Fruit fly (Drosophila melanogaster) whole organism, larva: ENCODE measurements around the gene bru3.
A peak's percentile ranks its signal among the peaks of the same experiment; 100 is the strongest.

Source experiments
- noc ChIP-seq: fragments of 200-800 bp; sonication (Bioruptor generic); optimal IDR thresholded peaks from 3 replicates; lab custom pipeline; 2019; ENCODE audit warnings: missing biosample characterization, mild to moderate bottlenecking, missing genetic modification characterization, moderate library complexity

Gene bru3

dm6 chr3L:13495065-13495464, 308.1 kb downstream of the bru3 start:
- TF ChIP-seq noc (tag; lab: Kevin White, UChicago): no peak

dm6 chr3L:13494363-13495015, 308.7 kb downstream of the bru3 start:
- TF ChIP-seq noc (tag; lab: Kevin White, UChicago): no peak

DNA sequence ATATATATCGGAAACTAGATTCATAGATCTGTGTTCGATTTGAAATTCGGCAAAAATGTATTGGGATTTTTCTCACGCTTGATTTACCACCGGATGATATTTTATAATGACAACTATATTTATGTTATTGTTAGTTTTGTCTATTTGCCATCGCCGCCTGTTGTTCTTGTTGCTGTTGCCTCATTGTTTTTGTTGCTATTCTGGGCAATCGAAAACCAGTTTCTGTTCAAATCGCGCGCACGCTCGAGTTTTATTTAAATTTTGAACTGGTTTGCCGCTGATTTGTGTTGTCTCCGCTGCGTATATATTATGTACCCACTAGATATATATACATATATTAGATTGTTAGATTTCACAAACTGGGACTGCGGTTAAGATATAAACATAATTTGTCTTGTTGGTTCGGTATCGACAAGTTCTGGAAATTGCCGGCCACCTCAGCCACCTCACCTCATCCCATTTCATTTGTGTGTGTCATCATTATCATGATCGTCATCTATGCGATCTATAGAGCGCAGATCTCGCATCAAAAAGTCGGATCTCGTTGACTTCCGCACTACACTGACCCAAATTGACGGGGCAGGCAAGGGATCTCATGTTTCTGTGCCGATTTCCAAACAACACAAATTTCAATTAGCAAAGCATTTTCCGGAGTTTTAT, 312.4 kb downstream of the bru3 start:
- no peak for TF ChIP-seq noc (tag; lab: Kevin White, UChicago)

- peak; percentile 34 for TF ChIP-seq noc (tag; lab: Kevin White, UChicago)
Measured at dm6 chr3L:13489193-13489752, 313.9 kb downstream of the bru3 start.

DNA sequence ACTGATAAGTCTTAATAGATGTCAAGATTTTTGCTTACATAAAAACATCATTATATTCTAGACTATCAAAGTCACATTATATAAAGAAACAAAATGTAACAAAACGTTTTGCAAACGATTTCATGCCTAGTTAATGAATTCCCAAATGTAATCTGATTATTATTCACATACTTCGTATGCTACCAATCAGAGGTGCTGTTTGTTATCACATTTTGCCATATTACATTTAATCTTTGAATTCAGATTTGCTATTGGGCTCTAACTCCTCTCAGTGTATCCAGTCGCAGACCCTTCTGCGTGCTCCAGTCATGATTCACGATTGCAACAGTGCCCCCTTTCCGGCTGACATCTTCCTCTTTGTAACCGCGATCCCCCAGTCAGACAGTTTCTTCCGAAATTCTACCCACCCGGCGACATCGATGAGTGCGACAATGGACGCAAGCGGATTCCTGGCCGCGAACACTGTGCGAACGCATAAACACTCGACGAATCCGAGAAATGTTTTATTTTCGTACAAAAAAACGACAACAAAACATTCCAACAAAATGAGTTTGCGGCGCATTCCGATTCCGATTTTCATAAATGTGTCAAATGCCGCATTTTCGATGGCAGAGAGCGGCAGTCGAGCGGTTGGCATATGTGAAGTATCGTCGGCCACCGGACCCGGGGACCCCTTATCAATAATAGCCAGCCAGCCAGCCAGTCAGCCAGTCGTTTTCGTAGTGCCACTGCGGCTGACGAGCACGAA, 314.9 kb downstream of the bru3 start:
- TF ChIP-seq noc (tag; lab: Kevin White, UChicago): no peak

- no peak for TF ChIP-seq noc (tag; lab: Kevin White, UChicago)
Measured at dm6 chr3L:13486860-13487404, 316.3 kb downstream of the bru3 start.

- no peak for TF ChIP-seq noc (tag; lab: Kevin White, UChicago)
Measured at dm6 chr3L:13486041-13486859, 316.9 kb downstream of the bru3 start, which contains the start of the genes Abp1 and Tgi. Gene Abp1, minus strand, starts transcription at chr3L:13486280. Gene Tgi, plus strand, starts transcription at chr3L:13486797.

dm6 chr3L:13480241-13480627, 323.0 kb downstream of the bru3 start:
- TF ChIP-seq noc (tag; lab: Kevin White, UChicago): no peak

DNA sequence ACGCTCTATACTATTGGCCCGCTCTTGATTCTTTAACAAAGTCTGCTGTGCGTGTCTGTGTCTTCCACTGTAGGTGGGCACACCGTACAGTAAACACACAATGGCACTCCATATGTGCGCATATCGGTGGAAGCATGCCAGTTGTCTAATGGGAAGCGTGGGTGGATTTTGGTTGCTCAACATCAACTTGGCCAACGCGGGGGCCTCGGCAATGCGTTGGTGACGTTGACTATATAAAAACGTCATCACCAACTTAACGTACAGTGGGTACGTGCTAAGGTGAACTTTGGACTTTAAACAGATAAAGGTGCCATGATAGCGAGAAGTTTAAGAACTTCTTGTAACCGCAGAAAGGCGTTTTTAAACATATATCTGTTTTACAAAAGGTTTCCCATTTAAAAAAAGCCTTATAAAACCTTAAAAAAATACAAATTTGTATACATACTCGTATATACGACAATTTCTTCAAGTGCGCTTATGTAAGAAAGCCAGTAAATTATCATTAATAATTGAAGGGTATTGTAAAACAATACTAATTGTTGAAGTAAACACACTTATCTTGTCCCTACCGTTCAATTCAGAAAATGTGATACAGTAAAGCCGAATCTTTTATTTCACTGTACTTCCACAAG, 323.5 kb downstream of the bru3 start:
- peak; percentile 77 for TF ChIP-seq noc (tag; lab: Kevin White, UChicago)

dm6 chr3L:13479204-13479600, 324.0 kb downstream of the bru3 start:
- TF ChIP-seq noc (tag; lab: Kevin White, UChicago): no peak

DNA sequence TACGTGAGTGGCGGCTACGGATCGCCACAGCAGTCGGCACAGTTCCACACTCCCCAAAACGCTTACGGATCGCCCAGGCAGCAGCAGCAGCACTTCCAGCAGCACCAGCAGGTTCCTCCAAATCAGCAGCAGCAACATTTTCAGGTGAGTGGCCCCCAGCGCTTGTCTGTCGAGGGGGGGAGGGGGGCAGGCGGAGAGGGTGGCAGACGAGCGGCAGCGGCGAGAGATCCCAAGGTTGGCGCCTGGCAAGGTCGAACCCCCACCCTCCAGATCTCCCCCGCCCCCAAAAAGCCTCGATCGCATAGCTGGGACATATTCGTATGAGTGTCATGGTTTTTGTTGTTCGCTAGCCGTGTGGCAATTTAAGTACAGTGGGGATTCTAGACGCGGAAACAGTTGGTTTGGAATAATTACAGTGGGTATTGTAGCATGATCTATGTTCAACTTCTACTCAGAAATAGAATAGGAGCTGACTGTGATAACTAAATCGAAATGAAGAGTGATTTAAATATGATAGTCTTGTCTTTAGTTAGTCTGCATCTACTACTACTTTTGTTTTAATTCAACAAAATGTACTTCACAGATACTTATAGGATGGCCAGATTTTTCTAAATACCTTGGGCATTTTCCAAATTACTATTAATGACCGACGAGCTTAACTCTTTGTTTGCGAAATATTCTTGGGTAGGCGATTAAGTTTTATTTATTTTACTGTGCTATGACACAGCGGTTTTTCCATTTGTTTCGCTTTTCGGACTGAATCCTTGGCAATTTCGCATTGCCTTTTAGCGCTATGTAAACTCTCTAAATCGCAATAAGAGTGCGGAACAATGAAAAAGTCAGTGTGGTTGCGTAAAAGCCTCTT, 324.6 kb downstream of the bru3 start:
- TF ChIP-seq noc (tag; lab: Kevin White, UChicago): no peak

DNA sequence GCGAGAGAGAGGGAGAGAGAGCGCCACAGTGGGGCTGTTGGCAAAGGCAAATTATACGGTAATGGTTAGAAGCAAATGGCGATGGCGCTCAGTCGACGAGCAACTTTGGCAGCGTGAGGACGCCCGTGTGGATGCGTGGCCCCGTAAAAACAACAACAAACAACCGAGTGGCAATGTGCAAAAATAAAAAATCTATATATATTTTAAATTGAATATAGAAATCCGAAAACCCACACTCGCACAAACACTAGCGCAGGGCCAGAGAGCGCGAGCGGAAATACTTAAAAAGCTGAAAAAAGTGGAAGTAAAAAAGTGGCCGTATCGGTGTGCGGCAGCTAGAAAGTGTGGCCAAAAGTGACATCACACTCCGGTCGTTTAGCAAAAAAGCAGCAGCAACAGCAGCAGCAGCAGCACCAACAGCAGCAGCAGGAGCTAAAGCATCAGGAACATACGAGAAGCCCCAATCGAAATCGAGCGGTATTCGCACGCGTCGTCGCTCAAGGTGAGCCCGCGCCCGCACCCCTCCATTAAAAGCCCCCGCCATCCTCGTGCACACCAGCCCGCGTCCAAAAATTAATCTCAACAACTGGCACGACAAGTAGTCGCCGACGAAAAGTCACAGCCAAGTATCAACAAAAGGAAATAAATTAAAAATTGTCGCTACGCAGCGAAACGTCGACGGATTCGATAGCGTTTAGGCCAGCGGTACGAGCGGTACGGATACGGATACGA, 325.6 kb downstream of the bru3 start, which contains the start of gene stv:
stv (plus strand) TSS at position 89 of the 732 bp plus-strand sequence.
- TF ChIP-seq noc (tag; lab: Kevin White, UChicago): peak; percentile 29
